Fruit fly (Drosophila melanogaster) whole organism, embryonic: Measurements from ENCODE around the gene CG31832.

Experiments used
- B-H2 ChIP-seq: fragments of 200-800 bp; sonication (Bioruptor generic); optimal IDR thresholded peaks from 2 replicates; lab custom pipeline; 2018; ENCODE audit warnings: missing biosample characterization, mild to moderate bottlenecking, missing genetic modification characterization
- Bdp1 ChIP-seq: fragments of 200-800 bp; sonication (Bioruptor generic); optimal IDR thresholded peaks from 3 replicates; lab custom pipeline; 2016; ENCODE audit warnings: missing biosample characterization, missing genetic modification characterization
- CG10274 ChIP-seq: fragments of 200-800 bp; sonication (Bioruptor generic); optimal IDR thresholded peaks from 3 replicates; lab custom pipeline; 2017; ENCODE audit warnings: missing biosample characterization, mild to moderate bottlenecking, missing genetic modification characterization
- CG10543 ChIP-seq: fragments of 200-800 bp; sonication (Bioruptor generic); optimal IDR thresholded peaks from 3 replicates; lab custom pipeline; 2017; ENCODE audit warnings: missing biosample characterization, mild to moderate bottlenecking, missing genetic modification characterization, moderate library complexity
- CG11723 ChIP-seq: fragments of 200-800 bp; sonication (Bioruptor generic); optimal IDR thresholded peaks from 2 replicates; lab custom pipeline; 2017; ENCODE audit warnings: missing biosample characterization, mild to moderate bottlenecking, missing genetic modification characterization
- CG13424 ChIP-seq: fragments of 200-800 bp; sonication (Bioruptor generic); optimal IDR thresholded peaks from 2 replicates; lab custom pipeline; 2019; ENCODE audit warnings: missing biosample characterization, mild to moderate bottlenecking, missing genetic modification characterization, moderate library complexity
- CG13775 ChIP-seq: fragments of 200-800 bp; sonication (Bioruptor generic); optimal IDR thresholded peaks from 3 replicates; lab custom pipeline; 2017; ENCODE audit warnings: missing biosample characterization, mild to moderate bottlenecking, missing genetic modification characterization
- CG1529 ChIP-seq: fragments of 200-800 bp; sonication (Bioruptor generic); optimal IDR thresholded peaks from 3 replicates; lab custom pipeline; 2018; ENCODE audit warnings: missing biosample characterization, missing genetic modification characterization
- CG1602 ChIP-seq: fragments of 200-800 bp; sonication (Bioruptor generic); optimal IDR thresholded peaks from 3 replicates; lab custom pipeline; 2016; ENCODE audit warnings: missing biosample characterization, missing genetic modification characterization
- CG17829 ChIP-seq: fragments of 200-800 bp; optimal IDR thresholded peaks from 2 replicates; lab custom pipeline; 2019; ENCODE audit warnings: missing biosample characterization, mild to moderate bottlenecking, missing genetic modification characterization, moderate library complexity
- CG18011 ChIP-seq: fragments of 200-800 bp; sonication (Bioruptor generic); optimal IDR thresholded peaks from 2 replicates; lab custom pipeline; 2017; ENCODE audit warnings: missing biosample characterization, missing genetic modification characterization, mild to moderate bottlenecking, moderate library complexity, missing genotype
- CG18764 ChIP-seq: fragments of 200-800 bp; sonication (Bioruptor generic); optimal IDR thresholded peaks from 3 replicates; lab custom pipeline; 2016; ENCODE audit warnings: missing biosample characterization, missing genetic modification characterization
- CG3065 ChIP-seq: fragments of 200-800 bp; sonication (Bioruptor generic); optimal IDR thresholded peaks from 2 replicates; lab custom pipeline; 2016; ENCODE audit warnings: missing biosample characterization, missing genetic modification characterization
- CG33213 ChIP-seq: fragments of 200-800 bp; sonication (Bioruptor generic); optimal IDR thresholded peaks from 3 replicates; lab custom pipeline; 2016; ENCODE audit warnings: missing biosample characterization, missing genetic modification characterization
- CG33557 ChIP-seq: fragments of 200-800 bp; sonication (Bioruptor generic); optimal IDR thresholded peaks from 2 replicates; lab custom pipeline; 2019; ENCODE audit warnings: missing biosample characterization, mild to moderate bottlenecking, missing genetic modification characterization, moderate library complexity
- CG3407 ChIP-seq: fragments of 200-800 bp; sonication (Bioruptor generic); optimal IDR thresholded peaks from 2 replicates; lab custom pipeline; 2018; ENCODE audit warnings: missing biosample characterization, mild to moderate bottlenecking, missing genetic modification characterization
- CG3995 ChIP-seq: fragments of 200-800 bp; sonication (Bioruptor generic); optimal IDR thresholded peaks from 3 replicates; lab custom pipeline; 2016; ENCODE audit warnings: missing biosample characterization, missing genetic modification characterization
- CG4424 ChIP-seq: fragments of 200-800 bp; sonication (Bioruptor generic); optimal IDR thresholded peaks from 3 replicates; lab custom pipeline; 2016; ENCODE audit warnings: missing biosample characterization, missing genetic modification characterization
- CG6175 ChIP-seq: fragments of 200-800 bp; sonication (Bioruptor generic); IDR thresholded peaks from 3 replicates; pipeline ENCODE4 v1.3.6; 2022; ENCODE audit warnings: missing biosample characterization, missing genetic modification characterization
- CG6765 ChIP-seq: fragments of 200-800 bp; sonication (Bioruptor generic); optimal IDR thresholded peaks from 3 replicates; lab custom pipeline; 2017; ENCODE audit warnings: missing biosample characterization, mild to moderate bottlenecking, missing genetic modification characterization
- CG7987 ChIP-seq: fragments of 200-800 bp; sonication (Bioruptor generic); optimal IDR thresholded peaks from 2 replicates; lab custom pipeline; 2018; ENCODE audit warnings: missing biosample characterization, mild to moderate bottlenecking, missing genetic modification characterization, moderate library complexity
- CG8944 ChIP-seq: fragments of 200-800 bp; sonication (Bioruptor generic); optimal IDR thresholded peaks from 3 replicates; lab custom pipeline; 2016; ENCODE audit warnings: missing biosample characterization, missing genetic modification characterization
- CHES-1-like ChIP-seq: fragments of 200-800 bp; sonication (Bioruptor generic); optimal IDR thresholded peaks from 2 replicates; lab custom pipeline; 2016; ENCODE audit warnings: missing biosample characterization, missing genetic modification characterization
- ERR ChIP-seq: fragments of 200-800 bp; sonication (Bioruptor generic); optimal IDR thresholded peaks from 2 replicates; lab custom pipeline; 2016; ENCODE audit warnings: missing biosample characterization, missing genetic modification characterization
- Hmr ChIP-seq: fragments of 200-800 bp; sonication (Bioruptor generic); optimal IDR thresholded peaks from 3 replicates; lab custom pipeline; 2017; ENCODE audit warnings: mild to moderate bottlenecking, missing biosample characterization, missing genetic modification reagents, missing genetic modification characterization
- Jarid2 ChIP-seq: fragments of 200-800 bp; sonication (Bioruptor generic); optimal IDR thresholded peaks from 3 replicates; lab custom pipeline; 2017; ENCODE audit warnings: mild to moderate bottlenecking, missing biosample characterization, missing genetic modification reagents, missing genetic modification characterization
- Kr ChIP-seq: fragments of 200-800 bp; sonication (Bioruptor generic); optimal IDR thresholded peaks from 2 replicates; lab custom pipeline; 2017; ENCODE audit warnings: missing biosample characterization, mild to moderate bottlenecking, missing genetic modification characterization
- NfI ChIP-seq: fragments of 200-800 bp; sonication (Bioruptor generic); optimal IDR thresholded peaks from 3 replicates; lab custom pipeline; 2018; ENCODE audit warnings: missing biosample characterization, mild to moderate bottlenecking, missing genetic modification characterization, moderate library complexity
- Sry-δ ChIP-seq: fragments of 200-800 bp; sonication (Bioruptor generic); optimal IDR thresholded peaks from 2 replicates; lab custom pipeline; 2016; ENCODE audit warnings: missing biosample characterization, missing genetic modification characterization
- Tbp ChIP-seq: fragments of >200 bp; optimal IDR thresholded peaks from 2 replicates; lab custom pipeline; 2018; ENCODE audit warnings: missing biosample characterization, missing genetic modification characterization
- Vsx1 ChIP-seq: fragments of 200-800 bp; sonication (Bioruptor generic); optimal IDR thresholded peaks from 2 replicates; lab custom pipeline; 2017; ENCODE audit warnings: missing biosample characterization, mild to moderate bottlenecking, missing genetic modification characterization, missing genetic modification reagents
- bab2 ChIP-seq: fragments of 200-800 bp; sonication (Bioruptor generic); optimal IDR thresholded peaks from 2 replicates; lab custom pipeline; 2016; ENCODE audit warnings: missing biosample characterization, missing genetic modification characterization
- bowl ChIP-seq: fragments of 200-800 bp; sonication (Bioruptor generic); IDR thresholded peaks from 2 replicates; pipeline ENCODE4 v1.3.6; 2022; ENCODE audit warnings: missing biosample characterization, missing genetic modification characterization
- en ChIP-seq: fragments of 200-800 bp; sonication (Bioruptor generic); optimal IDR thresholded peaks from 2 replicates; lab custom pipeline; 2016; ENCODE audit warnings: missing biosample characterization, missing genetic modification characterization
- exex ChIP-seq: fragments of 200-800 bp; sonication (Bioruptor generic); optimal IDR thresholded peaks from 4 replicates; lab custom pipeline; 2018; ENCODE audit warnings: missing biosample characterization, mild to moderate bottlenecking, missing genetic modification characterization, moderate library complexity
- gro ChIP-seq: fragments of 200-800 bp; sonication (Bioruptor generic); optimal IDR thresholded peaks from 2 replicates; lab custom pipeline; 2016; ENCODE audit warnings: missing biosample characterization, missing genetic modification characterization
- gsb ChIP-seq: fragments of 200-800 bp; sonication (Bioruptor generic); IDR thresholded peaks from 2 replicates; pipeline ENCODE4 v1.3.6; 2022; ENCODE audit warnings: missing biosample characterization, missing genetic modification characterization
- gt ChIP-seq: fragments of 200-800 bp; sonication (Bioruptor generic); IDR thresholded peaks from 2 replicates; pipeline ENCODE4 v1.3.6; 2022; ENCODE audit warnings: missing biosample characterization, missing genetic modification characterization
- hb ChIP-seq: fragments of 200-800 bp; sonication (Bioruptor generic); IDR thresholded peaks from 3 replicates; pipeline ENCODE4 v1.3.6; 2022; ENCODE audit warnings: missing biosample characterization, missing genetic modification characterization; ENCODE audit not compliant: partially characterized antibody
- her ChIP-seq: fragments of 200-800 bp; sonication (Bioruptor generic); optimal IDR thresholded peaks from 2 replicates; lab custom pipeline; 2016; ENCODE audit warnings: missing biosample characterization, missing genetic modification characterization
- kah ChIP-seq: fragments of 200-800 bp; sonication (Bioruptor generic); optimal IDR thresholded peaks from 2 replicates; lab custom pipeline; 2018; ENCODE audit warnings: missing biosample characterization, mild to moderate bottlenecking, missing genetic modification characterization
- lmd ChIP-seq: fragments of 200-800 bp; sonication (Bioruptor generic); IDR thresholded peaks from 2 replicates; pipeline ENCODE4 v1.3.6; 2022; ENCODE audit warnings: missing biosample characterization, missing genetic modification characterization
- pnt ChIP-seq: fragments of 200-800 bp; sonication (Bioruptor generic); optimal IDR thresholded peaks from 3 replicates; lab custom pipeline; 2016; ENCODE audit warnings: missing biosample characterization, missing genetic modification characterization
- pros ChIP-seq: fragments of 200-800 bp; sonication (Bioruptor generic); optimal IDR thresholded peaks from 3 replicates; lab custom pipeline; 2019; ENCODE audit warnings: missing biosample characterization, mild to moderate bottlenecking, missing genetic modification characterization, moderate library complexity
- sim ChIP-seq: fragments of 200-800 bp; sonication (Bioruptor generic); IDR thresholded peaks from 2 replicates; pipeline ENCODE4 v1.3.6; 2022; ENCODE audit warnings: missing biosample characterization, missing genetic modification characterization
- trem ChIP-seq: fragments of 200-800 bp; optimal IDR thresholded peaks from 3 replicates; lab custom pipeline; 2019; ENCODE audit warnings: missing biosample characterization, mild to moderate bottlenecking, missing genetic modification characterization, moderate library complexity
- usp ChIP-seq: fragments of >200 bp; optimal IDR thresholded peaks from 2 replicates; lab custom pipeline; 2017; ENCODE audit warnings: missing biosample characterization, missing genetic modification characterization
- vnd ChIP-seq: fragments of 200-800 bp; sonication (Bioruptor generic); IDR thresholded peaks from 3 replicates; pipeline ENCODE4 v1.3.6; 2022; ENCODE audit warnings: missing biosample characterization, missing genetic modification characterization; ENCODE audit not compliant: partially characterized antibody
- zf30C ChIP-seq: fragments of 200-800 bp; sonication (Bioruptor generic); optimal IDR thresholded peaks from 3 replicates; lab custom pipeline; 2018; ENCODE audit warnings: missing biosample characterization, mild to moderate bottlenecking, missing genetic modification characterization

Gene CG31832

dm6 chr2L:15056359-15057220 is 25.0 kb upstream of the CG31832 start:
- peak; percentile 72 for TF ChIP-seq CG13424 (tag; lab: Kevin White, UChicago)
- TF ChIP-seq CG33557 (GFP tag; lab: Kevin White, UChicago): peak; percentile 64
- no peak for TF ChIP-seq CG18011 (GFP tag; lab: Kevin White, UChicago)
- TF ChIP-seq usp: no peak
- peak; percentile 65 for TF ChIP-seq CG1529 (GFP tag; lab: Kevin White, UChicago)
- TF ChIP-seq CG8944 (GFP tag; lab: Kevin White, UChicago): no peak
- TF ChIP-seq CG3065: peak; percentile 37
- peak; percentile 64 for TF ChIP-seq CG3407 (GFP tag; lab: Kevin White, UChicago)
- TF ChIP-seq CG1602 (GFP tag; lab: Kevin White, UChicago): peak; percentile 69
- TF ChIP-seq bowl (GFP tag; lab: Robert Waterston, UW): no peak
- TF ChIP-seq en (GFP tag; lab: Kevin White, UChicago): no peak
- peak; percentile 57 for TF ChIP-seq trem
- TF ChIP-seq Hmr (GFP tag; lab: Kevin White, UChicago): peak; percentile 68
- peak; percentile 45; the same call in 1 of the 2 replicates for TF ChIP-seq gt (GFP tag; lab: Robert Waterston, UW)
- peak; percentile 51 for TF ChIP-seq CG6765
- peak; percentile 68 for TF ChIP-seq CG11723 (GFP tag; lab: Kevin White, UChicago)
- TF ChIP-seq CG18764 (GFP tag; lab: Kevin White, UChicago): peak; percentile 44
- no peak for TF ChIP-seq vnd
- TF ChIP-seq Vsx1 (GFP tag; lab: Kevin White, UChicago): peak; percentile 24
- no peak for TF ChIP-seq her (GFP tag; lab: Kevin White, UChicago)
- no peak for TF ChIP-seq gro (GFP tag; lab: Kevin White, UChicago)
- TF ChIP-seq NfI (GFP tag; lab: Kevin White, UChicago): peak; percentile 34
- TF ChIP-seq pros (GFP tag; lab: Kevin White, UChicago): no peak
- no peak for TF ChIP-seq gsb (GFP tag; lab: Robert Waterston, UW)
- no peak for TF ChIP-seq CG33213 (GFP tag; lab: Kevin White, UChicago)
- TF ChIP-seq ERR (GFP tag; lab: Kevin White, UChicago): no peak
- no peak for TF ChIP-seq bab2
- no peak for TF ChIP-seq Bdp1 (GFP tag; lab: Kevin White, UChicago)
- no peak for TF ChIP-seq Tbp (GFP tag; lab: Kevin White, UChicago)
- no peak for TF ChIP-seq hb (GFP tag; lab: Robert Waterston, UW)
- peak; percentile 10 for TF ChIP-seq CG10543 (GFP tag; lab: Kevin White, UChicago)
- TF ChIP-seq CG4424 (GFP tag; lab: Kevin White, UChicago): peak; percentile 85
- TF ChIP-seq Sry-δ: no peak
- peak; percentile 41 for TF ChIP-seq kah (GFP tag; lab: Kevin White, UChicago)
- peak; percentile 54 for TF ChIP-seq CG7987 (GFP tag; lab: Kevin White, UChicago)
- TF ChIP-seq pnt (GFP tag; lab: Kevin White, UChicago): no peak
- TF ChIP-seq Kr (GFP tag; lab: Kevin White, UChicago): no peak
- peak; percentile 19 for TF ChIP-seq exex (tag; lab: Kevin White, UChicago)
- peak; percentile 41 for TF ChIP-seq Jarid2 (GFP tag; lab: Kevin White, UChicago)
- peak; percentile 43 for TF ChIP-seq CG10274 (GFP tag; lab: Kevin White, UChicago)
- TF ChIP-seq CG17829 (tag; lab: Kevin White, UChicago): peak; percentile 85
- TF ChIP-seq CG3995 (GFP tag; lab: Kevin White, UChicago): peak; percentile 17
- no peak for TF ChIP-seq CHES-1-like (GFP tag; lab: Kevin White, UChicago)
- no peak for TF ChIP-seq B-H2
- peak; percentile 75 for TF ChIP-seq CG13775
- 0 out of 3 replicates have a peak, but pooled peaks have one; percentile 21 for TF ChIP-seq CG6175 (GFP tag; lab: Robert Waterston, UW)
- TF ChIP-seq sim (GFP tag; lab: Robert Waterston, UW): no peak; the same call in 1 of the 2 replicates
- TF ChIP-seq lmd (GFP tag; lab: Robert Waterston, UW): peak; percentile 77
- peak; percentile 75 for TF ChIP-seq zf30C
